Fruit fly (Drosophila melanogaster): Measurements from ENCODE around the gene CG4502.
A peak's percentile ranks its signal among the peaks of the same experiment; 100 is the strongest.

CG4502 gene

dm6 chr2L:7222829-7223272, 18.8 kb upstream of the CG4502 start, which contains the start of gene mEFG1 (continued):
- TF ChIP-seq mld (GFP tag; IDR thresholded peaks at IDR 0.05; ENCODE audit: partially characterized antibody) (peak; percentile 68), CG2199 (GFP tag; IDR thresholded peaks at IDR 0.05) (no peak), CG43689 (GFP tag; IDR thresholded peaks at IDR 0.05) (no peak), mirr (GFP tag; optimal IDR thresholded peaks at IDR 0.05) (no peak), E2f2 (GFP tag; IDR thresholded peaks at IDR 0.05) (peak; percentile 76), CG12942 (GFP tag; optimal IDR thresholded peaks at IDR 0.05) (no peak), Ets97D (GFP tag; optimal IDR thresholded peaks at IDR 0.05) (peak; percentile 14), CG17829 (tag; optimal IDR thresholded peaks at IDR 0.05) (peak; percentile 26), br (optimal IDR thresholded peaks at IDR 0.05) (no peak), chif (GFP tag; optimal IDR thresholded peaks at IDR 0.05) (no peak), CG15269 (tag; optimal IDR thresholded peaks at IDR 0.05) (peak; percentile 22), CG11085 (GFP tag; IDR thresholded peaks at IDR 0.05) (no peak), CG11696 (GFP tag; IDR thresholded peaks at IDR 0.05) (no peak), Meics (GFP tag; optimal IDR thresholded peaks at IDR 0.05) (no peak), slou (GFP tag; optimal IDR thresholded peaks at IDR 0.05) (no peak), CG13296 (GFP tag; optimal IDR thresholded peaks at IDR 0.05) (peak; percentile 13), bigmax (GFP tag; optimal IDR thresholded peaks at IDR 0.05) (no peak), hbn (GFP tag; IDR thresholded peaks at IDR 0.05; ENCODE audit: partially characterized antibody) (peak; percentile 73), Mes4 (GFP tag; optimal IDR thresholded peaks at IDR 0.05) (no peak), BEAF-32 (GFP tag; optimal IDR thresholded peaks at IDR 0.05) (peak; percentile 69), ken (GFP tag; IDR thresholded peaks at IDR 0.05) (no peak), gcm2 (GFP tag; optimal IDR thresholded peaks at IDR 0.05) (no peak), Bgb (GFP tag; IDR thresholded peaks at IDR 0.05; ENCODE audit: partially characterized antibody) (peak; percentile 79), pum (GFP tag; optimal IDR thresholded peaks at IDR 0.05) (no peak), Opbp (GFP tag; IDR thresholded peaks at IDR 0.05; ENCODE audit: partially characterized antibody) (peak; percentile 84), Xbp1 (GFP tag; optimal IDR thresholded peaks at IDR 0.05) (no peak), sisA (GFP tag; IDR thresholded peaks at IDR 0.05) (no peak), CG8089 (GFP tag; optimal IDR thresholded peaks at IDR 0.05) (no peak), scrt (GFP tag; optimal IDR thresholded peaks at IDR 0.05) (no peak), da (GFP tag; optimal IDR thresholded peaks at IDR 0.05) (no peak), wek (GFP tag; optimal IDR thresholded peaks at IDR 0.05) (no peak), CG12391 (tag; optimal IDR thresholded peaks at IDR 0.05) (peak; percentile 40), schlank (tag; optimal IDR thresholded peaks at IDR 0.05) (no peak), CG11504 (tag; optimal IDR thresholded peaks at IDR 0.05) (peak; percentile 53), CG9437 (GFP tag; optimal IDR thresholded peaks at IDR 0.05) (no peak), MESR4 (GFP tag; optimal IDR thresholded peaks at IDR 0.05) (peak; percentile 35), maf-S (GFP tag; optimal IDR thresholded peaks at IDR 0.05) (no peak), CG5245 (GFP tag; optimal IDR thresholded peaks at IDR 0.05) (no peak), CG11398 (GFP tag; optimal IDR thresholded peaks at IDR 0.05) (no peak), CG4424 (GFP tag; optimal IDR thresholded peaks at IDR 0.05) (no peak), HmgD (GFP tag; optimal IDR thresholded peaks at IDR 0.05) (no peak), ap (GFP tag; IDR thresholded peaks at IDR 0.05) (no peak), unc-4 (GFP tag; IDR thresholded peaks at IDR 0.05; ENCODE audit: partially characterized antibody) (peak; percentile 75), NK7.1 (GFP tag; optimal IDR thresholded peaks at IDR 0.05) (no peak), sna (GFP tag; IDR thresholded peaks at IDR 0.05; ENCODE audit: partially characterized antibody) (peak; percentile 82), CG31365 (tag; optimal IDR thresholded peaks at IDR 0.05) (no peak), sens-2 (GFP tag; IDR thresholded peaks at IDR 0.05) (no peak), CG10147 (GFP tag; optimal IDR thresholded peaks at IDR 0.05) (peak; percentile 44), CG18476 (GFP tag; optimal IDR thresholded peaks at IDR 0.05) (no peak), CG14710 (tag; optimal IDR thresholded peaks at IDR 0.05) (peak; percentile 28), CG9797 (GFP tag; optimal IDR thresholded peaks at IDR 0.05) (peak; percentile 60)
